Worm (Caenorhabditis elegans) whole organism, L3 larva: Measurements from ENCODE around the gene F46F2.3.

Experiments
- egl-27 ChIP-seq: sonication (generic microtip); optimal IDR thresholded peaks from 4 replicates; lab custom pipeline; 2017; ENCODE audit warnings: missing biosample characterization, missing genetic modification reagents, missing genetic modification characterization
- elt-3 ChIP-seq, 3 experiments: fragments of 150-350 bp in 1 of 3; sonication (generic microtip) in 2 of 3; optimal IDR thresholded peaks; 2 replicates in 2 of 3; 4 replicates in 1 of 3; lab custom pipeline; 2014 to 2017; ENCODE audit warnings: missing biosample characterization in 3 of 3, missing genetic modification characterization in 3 of 3
- nhr-76 ChIP-seq: fragments of 150-350 bp; sonication (generic microtip); optimal IDR thresholded peaks from 5 replicates; lab custom pipeline; 2014; ENCODE audit warnings: missing biosample characterization, missing genetic modification characterization

DNA sequence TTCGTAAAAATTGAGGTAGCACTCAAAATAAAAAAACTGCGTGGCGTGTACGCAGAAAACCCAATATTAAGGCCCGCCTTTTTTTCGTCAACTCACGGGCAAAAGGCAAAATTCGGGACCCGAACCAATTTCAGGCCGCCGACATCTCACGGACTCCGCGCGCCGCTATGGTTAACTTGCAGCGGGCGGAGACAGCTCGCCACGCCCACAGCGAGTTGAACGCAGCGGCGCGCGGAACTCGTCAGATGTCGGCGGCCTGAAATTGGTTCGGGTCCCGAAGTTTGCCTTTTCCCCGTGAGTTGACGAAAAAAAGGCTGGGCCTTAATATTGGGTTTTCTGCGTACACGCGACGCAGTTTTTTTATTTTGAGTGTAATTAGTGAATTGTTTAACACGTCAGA is 39.0 kb downstream of the F46F2.3 start:
- no peak for TF ChIP-seq elt-3 (tag; optimal IDR thresholded peaks at IDR 0.05; lab: Kevin White, UChicago)
- TF ChIP-seq egl-27 (tag; lab: Kevin White, UChicago): no peak
- no peak for TF ChIP-seq nhr-76
